Worm (Caenorhabditis elegans) whole organism, midembryonic: ENCODE results near the gene ptr-19.

Experiments
- cog-1 ChIP-seq: sonication (generic microtip); optimal IDR thresholded peaks from 2 replicates; lab custom pipeline; 2016; ENCODE audit warnings: missing genetic modification characterization, missing compliant biosample characterization
- ref-1 ChIP-seq: fragments of 200-800 bp; sonication (Bioruptor generic); conservative IDR thresholded peaks from 2 replicates; pipeline ENCODE4 v1.3.6; 2022; ENCODE audit warnings: missing genetic modification reagents, missing genetic modification characterization, missing compliant biosample characterization

ce11 chrIII:10747620-10748479, 33.8 kb upstream of the ptr-19 start, which contains the start of the genes ran-1 and dkc-1:
- TF ChIP-seq ref-1 (no peak), cog-1 (tag; lab: Kevin White, UChicago) (peak; percentile 50)
